Worm (Caenorhabditis elegans) whole organism, mixed stage, embryonic: ENCODE results near the gene ZC132.9.

Experiments
- ces-1 ChIP-seq: fragments of 150-350 bp; optimal IDR thresholded peaks from 2 replicates; lab custom pipeline; 2014; ENCODE audit warnings: missing biosample characterization, missing genetic modification reagents, missing genetic modification characterization
- lin-13 ChIP-seq: fragments of 150-350 bp; optimal IDR thresholded peaks from 2 replicates; lab custom pipeline; 2014; ENCODE audit warnings: missing biosample characterization, missing genetic modification characterization
- lin-32 ChIP-seq: fragments of 200-800 bp; sonication (Bioruptor generic); optimal IDR thresholded peaks from 2 replicates; lab custom pipeline; 2018; ENCODE audit warnings: mild to moderate bottlenecking, missing genetic modification characterization, missing compliant biosample characterization
- nhr-28 ChIP-seq: fragments of 150-350 bp; optimal IDR thresholded peaks from 2 replicates; lab custom pipeline; 2014; ENCODE audit warnings: missing biosample characterization, missing genetic modification characterization
- snpc-4 ChIP-seq: fragments of 150-350 bp; optimal IDR thresholded peaks from 2 replicates; lab custom pipeline; 2014; ENCODE audit warnings: missing biosample characterization, missing genetic modification characterization

DNA sequence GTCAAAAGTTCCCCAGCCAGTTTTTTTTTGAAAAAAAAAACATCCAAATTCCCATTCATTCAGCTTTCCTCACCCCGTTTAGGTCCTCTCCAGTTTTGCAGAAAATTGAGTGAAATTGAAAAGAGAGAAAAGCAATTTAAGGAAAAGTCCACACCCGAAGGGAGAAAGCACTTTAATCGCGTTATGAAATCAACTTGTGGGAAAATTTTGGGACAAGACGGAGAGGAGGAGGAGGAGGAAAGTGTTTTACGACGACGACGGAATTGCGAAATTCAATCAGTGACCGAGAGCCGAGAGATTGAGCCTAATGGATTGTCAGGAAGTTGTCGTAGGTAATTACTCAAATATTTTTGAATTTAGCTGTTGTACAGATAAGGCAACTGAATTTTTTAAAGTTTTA lies 37.6 kb upstream of the ZC132.9 start:
- peak; percentile 100 for TF ChIP-seq ces-1
- no peak for TF ChIP-seq snpc-4 (tag; lab: Kevin White, UChicago)
- TF ChIP-seq nhr-28 (tag; lab: Kevin White, UChicago): no peak
- no peak for TF ChIP-seq lin-13 (tag; lab: Kevin White, UChicago)
- no peak for TF ChIP-seq lin-32 (GFP tag; lab: Kevin White, UChicago)
